Worm (Caenorhabditis elegans) whole organism, late embryonic: ENCODE data around the gene C27F2.6.

Source experiments
- C08G9.2 ChIP-seq: sonication (generic microtip); optimal IDR thresholded peaks from 2 replicates; lab custom pipeline; 2016; ENCODE audit warnings: mild to moderate bottlenecking, missing genetic modification characterization, moderate library complexity, missing compliant biosample characterization
- C38D4.7 ChIP-seq: fragments of 200-800 bp; sonication (Bioruptor generic); optimal IDR thresholded peaks from 2 replicates; lab custom pipeline; 2018; ENCODE audit warnings: mild to moderate bottlenecking, missing genetic modification characterization, moderate library complexity, missing compliant biosample characterization
- K02D7.2 ChIP-seq: sonication (generic microtip); optimal IDR thresholded peaks from 2 replicates; lab custom pipeline; 2017; ENCODE audit warnings: mild to moderate bottlenecking, missing genetic modification characterization, missing compliant biosample characterization
- T23F11.4 ChIP-seq: fragments of 200-800 bp; sonication (Bioruptor generic); optimal IDR thresholded peaks from 2 replicates; lab custom pipeline; 2018; ENCODE audit warnings: mild to moderate bottlenecking, missing genetic modification characterization, missing compliant biosample characterization
- Y22D7AL.16 ChIP-seq: sonication (generic microtip); optimal IDR thresholded peaks from 2 replicates; lab custom pipeline; 2016; ENCODE audit warnings: missing genetic modification characterization, missing compliant biosample characterization
- ahr-1 ChIP-seq: sonication (generic microtip); optimal IDR thresholded peaks from 2 replicates; lab custom pipeline; 2016; ENCODE audit warnings: missing genetic modification characterization, missing compliant biosample characterization
- ama-1 ChIP-seq: fragments of 150-350 bp; optimal IDR thresholded peaks from 2 replicates; lab custom pipeline; 2014
- ceh-14 ChIP-seq: sonication (generic microtip); optimal IDR thresholded peaks from 2 replicates; lab custom pipeline; 2016; ENCODE audit warnings: missing genotype, missing genetic modification characterization, missing compliant biosample characterization
- ceh-19 ChIP-seq: fragments of 200-800 bp; sonication (Bioruptor generic); optimal IDR thresholded peaks from 2 replicates; lab custom pipeline; 2018; ENCODE audit warnings: mild to moderate bottlenecking, missing genetic modification characterization, missing compliant biosample characterization
- ceh-2 ChIP-seq: sonication (generic microtip); optimal IDR thresholded peaks from 2 replicates; lab custom pipeline; 2016; ENCODE audit warnings: missing genotype, missing genetic modification characterization, missing compliant biosample characterization
- ceh-22 ChIP-seq: sonication (generic microtip); optimal IDR thresholded peaks from 2 replicates; lab custom pipeline; 2017; ENCODE audit warnings: missing biosample characterization, missing genetic modification characterization
- ceh-34 ChIP-seq: sonication (generic microtip); optimal IDR thresholded peaks from 2 replicates; lab custom pipeline; 2016; ENCODE audit warnings: mild to moderate bottlenecking, missing genetic modification characterization, missing compliant biosample characterization
- ceh-9 ChIP-seq: sonication (generic microtip); optimal IDR thresholded peaks from 2 replicates; lab custom pipeline; 2016; ENCODE audit warnings: mild to moderate bottlenecking, missing genetic modification characterization, inconsistent platforms, missing compliant biosample characterization
- ets-4 ChIP-seq: sonication (generic microtip); optimal IDR thresholded peaks from 2 replicates; lab custom pipeline; 2016; ENCODE audit warnings: missing genetic modification characterization, missing compliant biosample characterization
- fax-1 ChIP-seq: sonication (generic microtip); optimal IDR thresholded peaks from 2 replicates; lab custom pipeline; 2016; ENCODE audit warnings: missing genotype, missing genetic modification characterization, missing compliant biosample characterization
- fkh-10 ChIP-seq: fragments of 150-350 bp; optimal IDR thresholded peaks from 2 replicates; lab custom pipeline; 2014; ENCODE audit warnings: missing biosample characterization, missing genetic modification reagents, missing genetic modification characterization
- fkh-6 ChIP-seq: sonication (generic microtip); optimal IDR thresholded peaks from 2 replicates; lab custom pipeline; 2016; ENCODE audit warnings: missing genetic modification characterization, missing compliant biosample characterization
- gmeb-2 ChIP-seq: sonication (generic microtip); optimal IDR thresholded peaks from 2 replicates; lab custom pipeline; 2016; ENCODE audit warnings: missing genetic modification characterization, inconsistent platforms, missing compliant biosample characterization
- hlh-13 ChIP-seq: fragments of 200-800 bp; sonication (Bioruptor generic); optimal IDR thresholded peaks from 2 replicates; lab custom pipeline; 2018; ENCODE audit warnings: mild to moderate bottlenecking, missing genetic modification characterization, missing compliant biosample characterization
- hlh-15 ChIP-seq: sonication (generic microtip); optimal IDR thresholded peaks from 2 replicates; lab custom pipeline; 2016; ENCODE audit warnings: missing genetic modification characterization, missing compliant biosample characterization
- hlh-30 ChIP-seq: sonication (generic microtip); optimal IDR thresholded peaks from 2 replicates; lab custom pipeline; 2017; ENCODE audit warnings: antibody characterized with exemption, missing genetic modification characterization, missing compliant biosample characterization; ENCODE audit not compliant: insufficient read depth
- hlh-6 ChIP-seq: sonication (generic microtip); optimal IDR thresholded peaks from 2 replicates; lab custom pipeline; 2016; ENCODE audit warnings: missing genotype, missing genetic modification characterization, missing compliant biosample characterization
- hlh-8 ChIP-seq: sonication (generic microtip); optimal IDR thresholded peaks from 2 replicates; lab custom pipeline; 2016; ENCODE audit warnings: missing genotype, missing genetic modification characterization, missing compliant biosample characterization
- lim-6 ChIP-seq: sonication (generic microtip); optimal IDR thresholded peaks from 2 replicates; lab custom pipeline; 2016; ENCODE audit warnings: missing genetic modification characterization, missing compliant biosample characterization
- madf-2 ChIP-seq: sonication (generic microtip); optimal IDR thresholded peaks from 2 replicates; lab custom pipeline; 2017; ENCODE audit warnings: missing genetic modification characterization, missing compliant biosample characterization
- mec-3 ChIP-seq: sonication (generic microtip); optimal IDR thresholded peaks from 2 replicates; lab custom pipeline; 2016; ENCODE audit warnings: borderline replicate concordance, missing genetic modification characterization, missing compliant biosample characterization
- nfya-1 ChIP-seq: sonication (generic microtip); optimal IDR thresholded peaks from 2 replicates; lab custom pipeline; 2017; ENCODE audit warnings: missing genetic modification characterization, mild to moderate bottlenecking, missing compliant biosample characterization, antibody characterized with exemption, moderate library complexity
- nhr-232 ChIP-seq: sonication (generic microtip); optimal IDR thresholded peaks from 2 replicates; lab custom pipeline; 2016; ENCODE audit warnings: missing genetic modification characterization, missing compliant biosample characterization
- odd-2 ChIP-seq: sonication (generic microtip); optimal IDR thresholded peaks from 2 replicates; lab custom pipeline; 2017; ENCODE audit warnings: antibody characterized with exemption, mild to moderate bottlenecking, missing genetic modification characterization, missing compliant biosample characterization
- pat-9 ChIP-seq: fragments of 200-800 bp; sonication (Bioruptor generic); optimal IDR thresholded peaks from 2 replicates; lab custom pipeline; 2018; ENCODE audit warnings: mild to moderate bottlenecking, missing genetic modification characterization, moderate library complexity, missing compliant biosample characterization
- pax-1 ChIP-seq: fragments of 150-350 bp; optimal IDR thresholded peaks from 2 replicates; lab custom pipeline; 2014; ENCODE audit warnings: missing biosample characterization, missing genetic modification characterization
- pha-2 ChIP-seq: sonication (generic microtip); optimal IDR thresholded peaks from 2 replicates; lab custom pipeline; 2017; ENCODE audit warnings: mild to moderate bottlenecking, missing genetic modification characterization, missing compliant biosample characterization
- rnt-1 ChIP-seq: sonication (generic microtip); optimal IDR thresholded peaks from 2 replicates; lab custom pipeline; 2016; ENCODE audit warnings: missing genetic modification characterization, missing compliant biosample characterization
- sdc-2 ChIP-seq: sonication (generic microtip); optimal IDR thresholded peaks from 2 replicates; lab custom pipeline; 2016; ENCODE audit warnings: missing genotype, missing genetic modification characterization, missing compliant biosample characterization
- syd-9 ChIP-seq: sonication (generic microtip); optimal IDR thresholded peaks from 2 replicates; lab custom pipeline; 2016; ENCODE audit warnings: mild to moderate bottlenecking, missing genetic modification characterization, moderate library complexity, missing compliant biosample characterization
- tbx-2 ChIP-seq: sonication (generic microtip); optimal IDR thresholded peaks from 2 replicates; lab custom pipeline; 2016; ENCODE audit warnings: missing genetic modification characterization, missing compliant biosample characterization
- tbx-7 ChIP-seq: sonication (generic microtip); optimal IDR thresholded peaks from 2 replicates; lab custom pipeline; 2016; ENCODE audit warnings: missing genotype, missing genetic modification characterization, missing compliant biosample characterization
- ttx-3 ChIP-seq: sonication (generic microtip); optimal IDR thresholded peaks from 2 replicates; lab custom pipeline; 2016; ENCODE audit warnings: missing genetic modification reagents, missing genetic modification characterization, missing compliant biosample characterization
- unc-3 ChIP-seq, 2 experiments: fragments of 200-800 bp in 1 of 2; sonication (Bioruptor generic) in 1 of 2; sonication (generic microtip) in 1 of 2; conservative IDR thresholded peaks in 1 of 2; optimal IDR thresholded peaks in 1 of 2; 2 replicates each; pipeline versions ENCODE4 v1.3.6 to Lab custom; 2016 to 2022; ENCODE audit warnings: missing compliant biosample characterization in 2 of 2, missing genetic modification characterization in 2 of 2, missing genetic modification reagents in 1 of 2
- unc-42 ChIP-seq: sonication (generic microtip); optimal IDR thresholded peaks from 2 replicates; lab custom pipeline; 2016; ENCODE audit warnings: missing genotype, missing genetic modification characterization, missing compliant biosample characterization
- unc-86 ChIP-seq: sonication (generic microtip); optimal IDR thresholded peaks from 2 replicates; lab custom pipeline; 2016; ENCODE audit warnings: missing genetic modification characterization, missing compliant biosample characterization
- ztf-16 ChIP-seq: sonication (generic microtip); optimal IDR thresholded peaks from 2 replicates; lab custom pipeline; 2017; ENCODE audit warnings: missing genetic modification characterization, missing compliant biosample characterization

The C27F2.6 gene

DNA sequence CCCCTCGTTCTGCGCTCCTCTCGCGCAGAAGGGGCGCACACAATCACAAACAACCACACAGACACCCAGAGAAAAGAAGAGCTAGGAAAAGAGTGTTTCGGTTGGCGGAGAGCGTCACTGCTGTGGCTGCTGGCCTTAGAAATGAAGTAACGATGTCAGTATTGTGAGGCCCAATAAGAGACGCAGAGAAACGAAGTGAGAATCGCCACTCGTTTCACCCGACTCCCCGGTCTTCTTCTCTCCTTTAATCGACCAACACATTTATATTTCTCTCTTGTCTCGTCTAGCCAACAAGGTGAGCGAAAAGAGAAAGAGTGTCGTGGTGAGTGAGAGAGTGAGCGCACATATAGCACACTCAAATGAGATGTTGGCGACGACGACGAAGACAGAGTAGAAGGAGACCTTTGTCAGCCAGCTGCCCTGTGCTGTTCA is 33.7 kb upstream of the C27F2.6 start (continued):
- no peak for TF ChIP-seq hlh-15 (tag; lab: Kevin White, UChicago)
- peak; percentile 51 for TF ChIP-seq T23F11.4 (GFP tag; lab: Kevin White, UChicago)
- TF ChIP-seq C38D4.7 (GFP tag; lab: Kevin White, UChicago) = no peak
- TF ChIP-seq hlh-30 (tag; lab: Kevin White, UChicago) = peak; percentile 73
- TF ChIP-seq odd-2 (tag; lab: Kevin White, UChicago) = peak; percentile 29
- peak; percentile 70 for TF ChIP-seq pha-2 (tag; lab: Kevin White, UChicago)
- no peak for TF ChIP-seq K02D7.2 (tag; lab: Kevin White, UChicago)
- TF ChIP-seq ttx-3 (tag; lab: Kevin White, UChicago) = no peak
- TF ChIP-seq mec-3 (tag; lab: Kevin White, UChicago) = peak; percentile 38
- peak; percentile 70 for TF ChIP-seq ceh-2 (tag; lab: Kevin White, UChicago)
- peak; percentile 96 for TF ChIP-seq nfya-1 (tag; lab: Kevin White, UChicago)
- peak; percentile 42 for TF ChIP-seq nhr-232 (tag; lab: Kevin White, UChicago)
- no peak for TF ChIP-seq tbx-7 (tag; lab: Kevin White, UChicago)
- no peak for TF ChIP-seq ceh-22 (tag; lab: Kevin White, UChicago)
- TF ChIP-seq ahr-1 (tag; lab: Kevin White, UChicago) = no peak
- TF ChIP-seq syd-9 = peak; percentile 83
- no peak for TF ChIP-seq unc-3 (GFP tag; conservative IDR thresholded peaks at IDR 0.05; lab: Robert Waterston, UW)
- TF ChIP-seq unc-3 (tag; optimal IDR thresholded peaks at IDR 0.05; lab: Kevin White, UChicago) = no peak
- peak; percentile 66 for TF ChIP-seq sdc-2 (tag; lab: Kevin White, UChicago)
- TF ChIP-seq pax-1 (tag; lab: Kevin White, UChicago) = peak; percentile 67
- peak; percentile 96 for TF ChIP-seq unc-42 (tag; lab: Kevin White, UChicago)
- peak; percentile 35 for TF ChIP-seq fkh-10 (GFP tag; lab: Kevin White, UChicago)
- TF ChIP-seq rnt-1 (tag; lab: Kevin White, UChicago) = peak; percentile 90
- peak; percentile 84 for TF ChIP-seq ets-4 (tag; lab: Kevin White, UChicago)
- no peak for TF ChIP-seq gmeb-2 (tag; lab: Kevin White, UChicago)
- peak; percentile 48 for TF ChIP-seq C08G9.2 (tag; lab: Kevin White, UChicago)
- no peak for TF ChIP-seq Y22D7AL.16 (tag; lab: Kevin White, UChicago)
- TF ChIP-seq ceh-14 (tag; lab: Kevin White, UChicago) = peak; percentile 87
- peak; percentile 54 for TF ChIP-seq hlh-6 (tag; lab: Kevin White, UChicago)
- no peak for TF ChIP-seq pat-9 (tag; lab: Kevin White, UChicago)
- TF ChIP-seq hlh-8 (tag; lab: Kevin White, UChicago) = peak; percentile 65
- TF ChIP-seq ceh-34 = peak; percentile 91
- TF ChIP-seq ama-1 (lab: Kevin White, UChicago) = no peak
- TF ChIP-seq hlh-13 (GFP tag; lab: Kevin White, UChicago) = no peak
- TF ChIP-seq fkh-6 = no peak
- TF ChIP-seq madf-2 (tag; lab: Kevin White, UChicago) = peak; percentile 56
- TF ChIP-seq ceh-9 (tag; lab: Kevin White, UChicago) = no peak
- peak; percentile 97 for TF ChIP-seq tbx-2 (tag; lab: Kevin White, UChicago)
- TF ChIP-seq ztf-16 (tag; lab: Kevin White, UChicago) = no peak
- TF ChIP-seq fax-1 (tag; lab: Kevin White, UChicago) = peak; percentile 39
- peak; percentile 58 for TF ChIP-seq lim-6 (tag; lab: Kevin White, UChicago)
- no peak for TF ChIP-seq unc-86 (tag; lab: Kevin White, UChicago)
- TF ChIP-seq ceh-19 (GFP tag; lab: Kevin White, UChicago) = peak; percentile 74
- TF ChIP-seq, all 69 proteins: peak for 41
